Fruit fly (Drosophila melanogaster) Kc167 (cell line): Measurements from ENCODE around the gene CG3108.

ENCODE experiments used
- Myc ChIP-seq: fragments of >200 bp; optimal IDR thresholded peaks from 2 replicates; lab custom pipeline; 2017; ENCODE audit warnings: missing external identifiers
- h ChIP-seq: fragments of >200 bp; optimal IDR thresholded peaks from 3 replicates; lab custom pipeline; 2018; ENCODE audit warnings: missing external identifiers
- insv ChIP-seq: fragments of >200 bp; optimal IDR thresholded peaks from 3 replicates; lab custom pipeline; 2018; ENCODE audit warnings: missing external identifiers
- psq ChIP-seq: fragments of >200 bp; optimal IDR thresholded peaks from 2 replicates; lab custom pipeline; 2017; ENCODE audit warnings: missing external identifiers
- ttk ChIP-seq: sonication (Bioruptor generic); optimal IDR thresholded peaks from 2 replicates; lab custom pipeline; 2017; ENCODE audit warnings: missing external identifiers

DNA sequence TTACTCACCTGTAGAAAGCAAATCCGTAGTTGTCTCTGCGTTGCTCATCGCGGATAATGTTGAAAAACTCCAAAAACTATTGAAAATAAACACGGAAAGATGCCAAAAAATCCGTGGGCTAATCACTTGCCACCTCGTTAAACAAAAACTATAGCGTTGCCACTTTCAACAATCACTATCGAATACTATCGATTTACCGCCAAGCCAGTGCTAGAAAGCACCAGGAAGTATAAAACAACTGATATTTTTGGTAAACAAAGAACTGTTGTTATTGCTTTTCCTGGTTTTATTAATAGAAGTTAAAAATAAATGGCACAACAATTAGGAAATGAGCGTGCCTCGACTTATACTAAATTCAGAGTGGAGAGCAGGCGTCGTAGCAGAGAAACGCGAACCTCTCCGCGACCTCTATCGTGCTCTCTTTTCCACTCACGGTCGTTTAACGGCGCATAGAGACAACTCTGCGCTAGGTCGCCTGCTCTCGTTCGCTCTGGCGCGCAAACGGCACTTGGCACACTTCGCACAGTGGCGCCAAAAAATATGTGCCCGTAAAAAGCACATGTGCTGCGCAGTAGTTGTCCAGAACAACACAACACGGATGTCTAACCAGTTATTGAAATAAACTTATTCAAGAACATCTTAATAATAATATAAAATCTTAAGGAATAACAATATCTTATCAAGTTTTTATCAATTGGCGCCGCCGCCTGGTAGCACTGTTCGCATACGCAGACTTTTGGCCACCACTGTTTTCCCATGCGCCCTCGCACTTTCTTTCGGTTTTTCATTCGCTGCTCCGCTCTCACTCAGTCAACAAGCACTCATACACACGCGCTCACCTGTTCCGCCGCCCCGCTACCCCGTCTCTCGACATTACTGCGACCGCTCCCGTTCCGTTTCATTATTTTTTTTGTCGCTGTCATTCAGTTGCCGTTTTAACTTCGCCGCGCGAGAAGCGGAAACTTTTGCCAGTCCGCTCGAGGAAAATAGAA is 26.3 kb downstream of the CG3108 start, which contains the start of the genes lin-52 and CG15771:
- TF ChIP-seq psq (lab: Kevin White, UChicago) (no peak), h (lab: Kevin White, UChicago) (no peak), insv (lab: Kevin White, UChicago) (no peak), Myc (lab: Kevin White, UChicago) (no peak), ttk (lab: Kevin White, UChicago) (no peak)
